Worm (Caenorhabditis elegans) whole organism, L2 larva: ENCODE measurements around the gene srsx-7.

Experiments
- crh-2 ChIP-seq: sonication (generic microtip); optimal IDR thresholded peaks from 2 replicates; lab custom pipeline; 2017; ENCODE audit warnings: missing biosample characterization, missing genetic modification characterization
- mdl-1 ChIP-seq, 2 experiments: fragments of 150-350 bp in 1 of 2; sonication (generic microtip) in 1 of 2; optimal IDR thresholded peaks; 2 replicates each; lab custom pipeline; 2017; ENCODE audit warnings: missing biosample characterization in 2 of 2, missing genetic modification characterization in 2 of 2
- nhr-12 ChIP-seq: fragments of 150-350 bp; optimal IDR thresholded peaks from 2 replicates; lab custom pipeline; 2014; ENCODE audit warnings: missing biosample characterization, missing genetic modification characterization
- ztf-11 ChIP-seq: sonication (generic microtip); optimal IDR thresholded peaks from 2 replicates; lab custom pipeline; 2017; ENCODE audit warnings: missing biosample characterization, missing genetic modification characterization

- TF ChIP-seq mdl-1 (tag; optimal IDR thresholded peaks at IDR 0.05; lab: Kevin White, UChicago) (no peak), ztf-11 (tag; lab: Kevin White, UChicago) (no peak), crh-2 (tag; lab: Kevin White, UChicago) (no peak), nhr-12 (no peak)
Observed at ce11 chrV:7954552-7954951, 29.0 kb downstream of the srsx-7 start, which contains the start of gene F26D11.13.
